Worm (Caenorhabditis elegans) whole organism, young adult: ENCODE results near the gene sec-20.

ENCODE experiments used
- B0035.1 ChIP-seq: sonication (generic microtip); optimal IDR thresholded peaks from 2 replicates; lab custom pipeline; 2016; ENCODE audit warnings: missing genetic modification characterization, mild to moderate bottlenecking, missing compliant biosample characterization, missing genotype, missing genetic modification reagents
- C06A6.2 ChIP-seq: fragments of 200-800 bp; sonication (Bioruptor generic); conservative IDR thresholded peaks from 2 replicates; pipeline ENCODE4 v1.3.6; 2022; ENCODE audit warnings: missing genetic modification characterization, missing compliant biosample characterization
- F33H1.4 ChIP-seq: fragments of 200-800 bp; sonication (Bioruptor generic); IDR thresholded peaks from 2 replicates; pipeline ENCODE4 v1.3.6; 2022; ENCODE audit warnings: missing genetic modification reagents, missing genetic modification characterization, missing compliant biosample characterization
- F37B4.10 ChIP-seq: fragments of 200-800 bp; sonication (Bioruptor generic); IDR thresholded peaks from 2 replicates; pipeline ENCODE4 v1.3.6; 2022; ENCODE audit warnings: missing genetic modification characterization, missing compliant biosample characterization
- Y53G8AR.9 ChIP-seq: fragments of 200-800 bp; sonication (Bioruptor generic); conservative IDR thresholded peaks from 2 replicates; pipeline ENCODE4 v1.3.6; 2022; ENCODE audit warnings: missing genetic modification reagents, missing genetic modification characterization, missing compliant biosample characterization
- Y67H2A.10 ChIP-seq: fragments of 200-800 bp; sonication (Bioruptor generic); conservative IDR thresholded peaks from 2 replicates; pipeline ENCODE4 v1.3.6; 2022; ENCODE audit warnings: missing genetic modification reagents, missing genetic modification characterization, missing compliant biosample characterization
- Y79H2A.3 ChIP-seq: fragments of 200-800 bp; sonication (Bioruptor generic); conservative IDR thresholded peaks from 2 replicates; pipeline ENCODE4 v1.3.6; 2022; ENCODE audit warnings: missing genetic modification reagents, missing genetic modification characterization, missing compliant biosample characterization
- ZK185.1 ChIP-seq: sonication (generic microtip); optimal IDR thresholded peaks from 2 replicates; lab custom pipeline; 2016; ENCODE audit warnings: mild to moderate bottlenecking, missing genetic modification characterization, missing compliant biosample characterization; ENCODE audit not compliant: poor library complexity, severe bottlenecking
- aptf-3 ChIP-seq: fragments of 200-800 bp; sonication (Bioruptor generic); IDR thresholded peaks from 2 replicates; pipeline ENCODE4 v1.3.6; 2022; ENCODE audit warnings: missing genetic modification characterization, missing compliant biosample characterization
- atf-7 ChIP-seq: sonication (generic microtip); optimal IDR thresholded peaks from 2 replicates; lab custom pipeline; 2017; ENCODE audit warnings: mild to moderate bottlenecking, missing genetic modification characterization, missing compliant biosample characterization
- attf-5 ChIP-seq: fragments of 200-800 bp; sonication (Bioruptor generic); optimal IDR thresholded peaks from 2 replicates; lab custom pipeline; 2018; ENCODE audit warnings: mild to moderate bottlenecking, missing genetic modification characterization, missing compliant biosample characterization
- cebp-2 ChIP-seq: fragments of 200-800 bp; sonication (Bioruptor generic); IDR thresholded peaks from 2 replicates; pipeline ENCODE4 v1.3.6; 2022; ENCODE audit warnings: missing genetic modification characterization, missing compliant biosample characterization
- ceh-40 ChIP-seq: fragments of 200-800 bp; sonication (Bioruptor generic); IDR thresholded peaks from 2 replicates; pipeline ENCODE4 v1.3.6; 2022; ENCODE audit warnings: missing genetic modification characterization, missing compliant biosample characterization
- ceh-58 ChIP-seq: fragments of 200-800 bp; sonication (Bioruptor generic); IDR thresholded peaks from 2 replicates; pipeline ENCODE4 v1.3.6; 2022; ENCODE audit warnings: missing genetic modification characterization, missing compliant biosample characterization
- ceh-91 ChIP-seq: fragments of 200-800 bp; sonication (Bioruptor generic); IDR thresholded peaks from 2 replicates; pipeline ENCODE4 v1.3.6; 2022; ENCODE audit warnings: missing genetic modification reagents, missing genetic modification characterization, missing compliant biosample characterization
- die-1 ChIP-seq: sonication (generic microtip); optimal IDR thresholded peaks from 2 replicates; lab custom pipeline; 2016; ENCODE audit warnings: missing genotype, mild to moderate bottlenecking, missing genetic modification characterization, missing compliant biosample characterization
- dpl-1 ChIP-seq: fragments of 150-350 bp; optimal IDR thresholded peaks from 2 replicates; lab custom pipeline; 2014; ENCODE audit warnings: missing biosample characterization, missing genetic modification reagents, missing genetic modification characterization
- egl-18 ChIP-seq: fragments of 200-800 bp; sonication (Bioruptor generic); IDR thresholded peaks from 2 replicates; pipeline ENCODE4 v1.3.6; 2022; ENCODE audit warnings: missing genetic modification reagents, missing genetic modification characterization, missing compliant biosample characterization
- egl-44 ChIP-seq: fragments of 200-800 bp; sonication (Bioruptor generic); IDR thresholded peaks from 2 replicates; pipeline ENCODE4 v1.3.6; 2022; ENCODE audit warnings: missing genetic modification reagents, missing genetic modification characterization, missing compliant biosample characterization
- hlh-12 ChIP-seq: sonication (generic microtip); optimal IDR thresholded peaks from 2 replicates; lab custom pipeline; 2016; ENCODE audit warnings: missing genetic modification characterization, missing compliant biosample characterization
- hsf-1 ChIP-seq: fragments of 200-800 bp; sonication (Bioruptor generic); IDR thresholded peaks from 2 replicates; pipeline ENCODE4 v1.3.6; 2022; ENCODE audit warnings: missing genetic modification reagents, missing genetic modification characterization, missing compliant biosample characterization
- let-607 ChIP-seq, 2 experiments: fragments of 200-800 bp in 1 of 2; sonication (Bioruptor generic) in 1 of 2; sonication (generic microtip) in 1 of 2; optimal IDR thresholded peaks; 2 replicates each; lab custom pipeline; 2016 to 2018; ENCODE audit warnings: mild to moderate bottlenecking in 2 of 2, missing compliant biosample characterization in 2 of 2, missing genetic modification characterization in 2 of 2, moderate library complexity in 2 of 2, missing genotype in 1 of 2
- lin-35 ChIP-seq, 3 experiments: fragments of 150-350 bp in 2 of 3; sonication (generic microtip) in 1 of 3; optimal IDR thresholded peaks; 2 replicates each; lab custom pipeline; 2014 to 2018; ENCODE audit warnings: missing biosample characterization in 3 of 3, missing genetic modification characterization in 3 of 3, missing genetic modification reagents in 3 of 3
- lin-40 ChIP-seq: sonication (generic microtip); optimal IDR thresholded peaks from 2 replicates; lab custom pipeline; 2016; ENCODE audit warnings: missing genetic modification characterization, mild to moderate bottlenecking, missing compliant biosample characterization, missing genotype, missing genetic modification reagents
- lsy-27 ChIP-seq: sonication (generic microtip); optimal IDR thresholded peaks from 2 replicates; lab custom pipeline; 2017; ENCODE audit warnings: missing genetic modification characterization, mild to moderate bottlenecking, missing compliant biosample characterization, antibody characterized with exemption, missing genotype, borderline replicate concordance; ENCODE audit not compliant: insufficient read depth
- madf-10 ChIP-seq: sonication (generic microtip); optimal IDR thresholded peaks from 2 replicates; lab custom pipeline; 2016; ENCODE audit warnings: mild to moderate bottlenecking, missing genetic modification characterization, missing compliant biosample characterization
- nhr-120 ChIP-seq: fragments of 200-800 bp; sonication (Bioruptor generic); IDR thresholded peaks from 2 replicates; pipeline ENCODE4 v1.3.6; 2022; ENCODE audit warnings: missing genetic modification characterization, missing compliant biosample characterization
- nhr-179 ChIP-seq: sonication (generic microtip); optimal IDR thresholded peaks from 2 replicates; lab custom pipeline; 2016; ENCODE audit warnings: mild to moderate bottlenecking, missing genetic modification characterization, missing compliant biosample characterization
- rcor-1 ChIP-seq: fragments of 200-800 bp; sonication (Bioruptor generic); IDR thresholded peaks from 2 replicates; pipeline ENCODE4 v1.3.6; 2022; ENCODE audit warnings: missing genetic modification reagents, missing genetic modification characterization, missing compliant biosample characterization
- rec-8 ChIP-seq, 2 experiments: sonication (generic microtip); optimal IDR thresholded peaks; 2 replicates each; lab custom pipeline; 2016; ENCODE audit warnings: mild to moderate bottlenecking in 2 of 2, missing genetic modification characterization in 2 of 2, missing genetic modification reagents in 2 of 2, missing genotype in 2 of 2, missing biosample characterization in 1 of 2, missing compliant biosample characterization in 1 of 2, moderate library complexity in 1 of 2
- snpc-4 ChIP-seq, 5 experiments: fragments of 150-350 bp in 1 of 5; sonication (generic microtip) in 4 of 5; optimal IDR thresholded peaks; 2 replicates each; lab custom pipeline; 2014 to 2018; ENCODE audit warnings: missing genetic modification characterization in 5 of 5, missing biosample characterization in 3 of 5, antibody characterized with exemption in 2 of 5, mild to moderate bottlenecking in 2 of 5, missing compliant biosample characterization in 2 of 5, missing genotype in 2 of 5, moderate library complexity in 2 of 5, missing genetic modification reagents in 1 of 5
- tbx-9 ChIP-seq: sonication (generic microtip); optimal IDR thresholded peaks from 2 replicates; lab custom pipeline; 2016; ENCODE audit warnings: borderline replicate concordance, missing genetic modification characterization, inconsistent platforms, missing compliant biosample characterization
- tlf-1 ChIP-seq: fragments of 200-800 bp; sonication (Bioruptor generic); optimal IDR thresholded peaks from 2 replicates; lab custom pipeline; 2018; ENCODE audit warnings: mild to moderate bottlenecking, missing genetic modification characterization, missing compliant biosample characterization
- unc-130 ChIP-seq: sonication (generic microtip); optimal IDR thresholded peaks from 2 replicates; lab custom pipeline; 2016; ENCODE audit warnings: missing genetic modification reagents, missing genetic modification characterization, missing compliant biosample characterization
- xnd-1 ChIP-seq: sonication (generic microtip); optimal IDR thresholded peaks from 2 replicates; lab custom pipeline; 2016; ENCODE audit warnings: missing genotype, missing genetic modification reagents, missing genetic modification characterization, missing compliant biosample characterization
- ztf-25 ChIP-seq: fragments of 200-800 bp; sonication (Bioruptor generic); IDR thresholded peaks from 2 replicates; pipeline ENCODE4 v1.3.6; 2022; ENCODE audit warnings: missing genetic modification reagents, missing genetic modification characterization, missing compliant biosample characterization
- ztf-26 ChIP-seq: sonication (generic microtip); optimal IDR thresholded peaks from 2 replicates; lab custom pipeline; 2017; ENCODE audit warnings: missing genetic modification characterization, missing compliant biosample characterization
- ztf-28 ChIP-seq: fragments of 200-800 bp; sonication (Bioruptor generic); IDR thresholded peaks from 2 replicates; pipeline ENCODE4 v1.3.6; 2022; ENCODE audit warnings: missing genetic modification reagents, missing genetic modification characterization, missing compliant biosample characterization
- ztf-6 ChIP-seq: fragments of 200-800 bp; sonication (Bioruptor generic); IDR thresholded peaks from 2 replicates; pipeline ENCODE4 v1.3.6; 2022; ENCODE audit warnings: missing genetic modification reagents, missing genetic modification characterization, missing compliant biosample characterization

sec-20 gene

DNA sequence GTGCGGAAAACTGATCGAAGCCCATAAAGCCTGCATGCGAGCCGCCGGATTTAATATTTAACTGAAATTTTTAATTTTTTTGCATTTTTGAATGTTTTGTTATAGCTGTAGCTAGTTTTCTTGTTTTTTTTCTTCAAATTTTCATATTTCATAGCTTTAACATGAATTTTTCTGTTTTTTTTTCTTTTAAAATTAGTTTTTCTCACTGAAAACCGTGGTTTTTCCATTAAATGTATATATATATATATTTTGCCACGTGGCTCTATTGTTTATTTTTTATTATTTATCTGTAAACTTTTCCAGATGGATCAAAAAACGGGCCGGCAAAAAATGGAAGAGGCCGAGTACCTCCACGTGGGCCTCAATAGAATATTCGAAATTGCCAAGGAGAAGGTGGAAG lies at the start of gene sec-20:
Gene sec-20 (plus strand): TSS at position 301 of the 400 bp plus-strand sequence.
- TF ChIP-seq hsf-1 (no peak), ztf-26 (tag; lab: Kevin White, UChicago) (no peak), nhr-179 (tag; lab: Kevin White, UChicago) (no peak), ceh-58 (GFP tag; lab: Robert Waterston, UW) (no peak), attf-5 (GFP tag; lab: Kevin White, UChicago) (no peak), ztf-25 (GFP tag; lab: Robert Waterston, UW) (no peak), let-607 (tag; optimal IDR thresholded peaks at IDR 0.05; lab: Kevin White, UChicago) (no peak), hlh-12 (tag; lab: Kevin White, UChicago) (no peak), Y67H2A.10 (GFP tag; lab: Robert Waterston, UW) (no peak)

DNA sequence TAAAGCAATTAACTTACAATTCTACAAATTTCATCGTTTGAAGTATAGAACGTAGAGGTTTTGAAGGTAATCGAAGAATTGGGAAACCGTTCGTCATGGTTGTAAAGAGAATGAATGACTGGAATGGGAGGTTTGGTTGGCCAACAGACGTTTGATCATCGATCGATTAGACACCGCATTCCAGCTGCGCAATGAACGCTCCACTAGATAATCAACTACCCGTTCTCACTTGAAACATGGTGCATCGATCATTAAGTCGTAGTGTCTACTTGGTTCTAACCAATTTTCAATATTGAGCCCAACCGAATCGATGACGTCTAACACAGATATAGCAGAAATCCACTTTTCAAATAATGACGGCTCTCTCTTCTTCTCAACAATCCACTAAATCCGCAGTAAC lies 48.8 kb upstream of the sec-20 start, which contains the start of gene fbxb-82:
Gene fbxb-82 (minus strand): TSS at position 101 of the 400 bp plus-strand sequence.
- TF ChIP-seq ztf-28 (GFP tag; lab: Robert Waterston, UW) (no peak), egl-44 (no peak), unc-130 (GFP tag; lab: Kevin White, UChicago) (no peak), xnd-1 (tag; lab: Kevin White, UChicago) (no peak), let-607 (tag; optimal IDR thresholded peaks at IDR 0.05; lab: Kevin White, UChicago) (no peak), aptf-3 (no peak), ceh-91 (GFP tag; lab: Robert Waterston, UW) (no peak), B0035.1 (no peak), lin-35 (GFP tag; optimal IDR thresholded peaks at IDR 0.05; lab: Kevin White, UChicago) (no peak), lin-40 (tag; lab: Kevin White, UChicago) (no peak), ceh-40 (GFP tag; lab: Robert Waterston, UW) (no peak), ZK185.1 (no peak), die-1 (no peak), madf-10 (tag; lab: Kevin White, UChicago) (no peak), tbx-9 (no peak), rec-8 (tag; optimal IDR thresholded peaks at IDR 0.05; lab: Kevin White, UChicago) (no peak), F37B4.10 (GFP tag; lab: Robert Waterston, UW) (no peak), atf-7 (tag; lab: Kevin White, UChicago) (no peak)

DNA sequence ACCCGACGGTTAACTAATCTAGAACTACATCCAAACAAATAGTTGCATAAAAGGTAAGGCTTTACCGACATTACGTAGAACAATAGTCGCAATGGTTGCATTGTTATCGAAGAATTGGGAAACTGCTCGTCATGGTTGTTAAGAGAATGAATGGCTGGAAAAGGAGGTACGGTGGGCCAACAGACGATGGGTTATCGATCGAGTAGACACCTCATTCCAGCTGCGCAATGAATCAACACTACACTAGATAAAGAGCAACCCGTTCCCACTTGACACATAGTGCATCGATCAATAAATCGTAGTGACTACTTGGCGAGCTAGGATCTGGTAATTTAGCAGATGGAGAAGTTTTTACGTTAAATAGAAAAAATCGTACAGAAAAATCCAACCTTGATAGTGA lies 46.8 kb upstream of the sec-20 start, which contains the start of the genes T17A3.12 and fbxb-83:
Gene T17A3.12 (minus strand): TSS at position 101 of the 400 bp plus-strand sequence.
Gene fbxb-83 (minus strand): TSS at position 134 of the 400 bp plus-strand sequence.
- TF ChIP-seq nhr-120 (GFP tag; lab: Robert Waterston, UW) (no peak), dpl-1 (GFP tag; lab: Kevin White, UChicago) (no peak), rcor-1 (no peak), hsf-1 (no peak), aptf-3 (no peak), tbx-9 (no peak), cebp-2 (GFP tag; lab: Robert Waterston, UW) (no peak), C06A6.2 (GFP tag; lab: Robert Waterston, UW) (no peak), lsy-27 (tag; lab: Kevin White, UChicago) (no peak), snpc-4 (GFP tag; optimal IDR thresholded peaks at IDR 0.05; lab: Kevin White, UChicago) (no peak), snpc-4 (tag; optimal IDR thresholded peaks at IDR 0.05; lab: Kevin White, UChicago) (no peak), ZK185.1 (no peak), ceh-91 (GFP tag; lab: Robert Waterston, UW) (no peak), egl-18 (GFP tag; lab: Robert Waterston, UW) (no peak), tlf-1 (GFP tag; lab: Kevin White, UChicago) (no peak), Y53G8AR.9 (GFP tag; lab: Robert Waterston, UW) (no peak), ztf-6 (GFP tag; lab: Robert Waterston, UW) (no peak), F33H1.4 (no peak), Y79H2A.3 (GFP tag; lab: Robert Waterston, UW) (no peak)
